Fruit fly (Drosophila melanogaster) whole organism, pupa: ENCODE data around the gene Ser7.
A peak's percentile ranks its signal among the peaks of the same experiment; 100 is the strongest.

Experiments used
- CG10348 ChIP-seq: fragments of 200-800 bp; sonication (Bioruptor generic); IDR thresholded peaks from 2 replicates; pipeline ENCODE4 v1.3.6; 2022; ENCODE audit warnings: missing biosample characterization, missing genetic modification characterization
- CG13204 ChIP-seq: fragments of 200-800 bp; sonication (Bioruptor generic); optimal IDR thresholded peaks from 2 replicates; lab custom pipeline; 2018; ENCODE audit warnings: missing biosample characterization, mild to moderate bottlenecking, missing genetic modification characterization, moderate library complexity
- CG14655 ChIP-seq: fragments of 200-800 bp; sonication (Bioruptor generic); optimal IDR thresholded peaks from 3 replicates; lab custom pipeline; 2017; ENCODE audit warnings: mild to moderate bottlenecking, missing biosample characterization, missing genetic modification reagents, missing genetic modification characterization
- CG32121 ChIP-seq: fragments of 200-800 bp; sonication (Bioruptor generic); IDR thresholded peaks from 2 replicates; pipeline ENCODE4 v1.3.6; 2022; ENCODE audit warnings: missing biosample characterization, missing genetic modification characterization
- CG4496 ChIP-seq: fragments of 200-800 bp; sonication (Bioruptor generic); IDR thresholded peaks from 3 replicates; pipeline ENCODE4 v1.3.6; 2022; ENCODE audit warnings: missing biosample characterization, missing genetic modification characterization
- CG8159 ChIP-seq: fragments of 200-800 bp; sonication (Bioruptor generic); optimal IDR thresholded peaks from 3 replicates; lab custom pipeline; 2018; ENCODE audit warnings: missing biosample characterization, mild to moderate bottlenecking, missing genetic modification characterization, moderate library complexity
- EcR ChIP-seq: fragments of 200-800 bp; sonication (Bioruptor generic); optimal IDR thresholded peaks from 3 replicates; lab custom pipeline; 2019; ENCODE audit warnings: missing biosample characterization, missing genetic modification characterization, mild to moderate bottlenecking, moderate library complexity, missing genetic modification reagents
- Snoo ChIP-seq: fragments of 200-800 bp; sonication (Bioruptor generic); optimal IDR thresholded peaks from 3 replicates; lab custom pipeline; 2017; ENCODE audit warnings: missing biosample characterization, mild to moderate bottlenecking, missing genetic modification characterization, inconsistent platforms
- rn ChIP-seq: fragments of 200-800 bp; sonication (Bioruptor generic); IDR thresholded peaks from 2 replicates; pipeline ENCODE4 v1.3.6; 2022; ENCODE audit warnings: missing biosample characterization, missing genetic modification characterization

- no peak for TF ChIP-seq CG14655 (GFP tag; lab: Kevin White, UChicago)
- peak; percentile 14 for TF ChIP-seq CG13204 (GFP tag; lab: Kevin White, UChicago)
- TF ChIP-seq CG32121 (GFP tag; lab: Robert Waterston, UW), result no peak
- TF ChIP-seq Snoo (tag; lab: Kevin White, UChicago), result no peak
- no peak for TF ChIP-seq CG10348
- no peak for TF ChIP-seq rn (GFP tag; lab: Robert Waterston, UW)
- peak; percentile 40 for TF ChIP-seq EcR (GFP tag; lab: Kevin White, UChicago)
- TF ChIP-seq CG4496, result no peak; the same call in 2 of the 3 replicates
- no peak for TF ChIP-seq CG8159 (tag; lab: Kevin White, UChicago)
Measured at dm6 chrX:9881746-9882145, 16.7 kb downstream of the Ser7 start, which contains the start of gene CG9689.
